Fruit fly (Drosophila melanogaster) whole organism, wandering third instar larva: ENCODE data around the gene Snup.
A peak's percentile ranks its signal among the peaks of the same experiment; 100 is the strongest.

Experiments
- CG32264 ChIP-seq: fragments of 200-800 bp; sonication (Bioruptor generic); optimal IDR thresholded peaks from 2 replicates; lab custom pipeline; 2016; ENCODE audit warnings: missing biosample characterization, missing genetic modification characterization
- OdsH ChIP-seq: fragments of 200-800 bp; sonication (Bioruptor generic); optimal IDR thresholded peaks from 2 replicates; lab custom pipeline; 2016; ENCODE audit warnings: missing biosample characterization, mild to moderate bottlenecking, missing genetic modification characterization
- Sp1 ChIP-seq: fragments of 200-800 bp; sonication (Bioruptor generic); optimal IDR thresholded peaks from 3 replicates; lab custom pipeline; 2019; ENCODE audit warnings: missing biosample characterization, mild to moderate bottlenecking, missing genetic modification characterization, moderate library complexity
- dsf ChIP-seq: sonication (Bioruptor generic); optimal IDR thresholded peaks from 2 replicates; lab custom pipeline; 2016; ENCODE audit warnings: missing biosample characterization, missing genetic modification characterization, borderline replicate concordance
- fru ChIP-seq: fragments of 200-800 bp; sonication (Bioruptor generic); optimal IDR thresholded peaks from 3 replicates; lab custom pipeline; 2016; ENCODE audit warnings: missing biosample characterization, mild to moderate bottlenecking, missing genetic modification characterization
- pan ChIP-seq: fragments of >200 bp; optimal IDR thresholded peaks from 2 replicates; lab custom pipeline; 2017
- psq ChIP-seq: fragments of 200-800 bp; sonication (Bioruptor generic); optimal IDR thresholded peaks from 3 replicates; lab custom pipeline; 2017; ENCODE audit warnings: missing biosample characterization, mild to moderate bottlenecking, missing genetic modification characterization, moderate library complexity
- sv ChIP-seq: fragments of 200-800 bp; sonication (Bioruptor generic); optimal IDR thresholded peaks from 3 replicates; lab custom pipeline; 2016; ENCODE audit warnings: missing biosample characterization, missing genetic modification characterization

dm6 chr3L:2632763-2633100 lies 19.2 kb upstream of the Snup start:
- TF ChIP-seq CG32264 (GFP tag; lab: Kevin White, UChicago) (no peak), OdsH (no peak), fru (no peak), sv (GFP tag; lab: Kevin White, UChicago) (no peak), pan (lab: Kevin White, UChicago) (no peak), dsf (GFP tag; lab: Kevin White, UChicago) (no peak), Sp1 (GFP tag; lab: Kevin White, UChicago) (no peak), psq (GFP tag; lab: Kevin White, UChicago) (peak; percentile 100)
